Worm (Caenorhabditis elegans): ENCODE measurements around the gene gtf-2H3.

gtf-2H3 gene

ce11 chrIII:10123586-10124233 lies 3.8 kb upstream of the gtf-2H3 start, which contains the start of gene ttll-4 (continued):
- no peak for TF ChIP-seq mdl-1 (tag; optimal IDR thresholded peaks at IDR 0.05)
- no peak for TF ChIP-seq unc-30 (tag; optimal IDR thresholded peaks at IDR 0.05)
- TF ChIP-seq nhr-11 (tag; optimal IDR thresholded peaks at IDR 0.05), result no peak
- no peak for TF ChIP-seq elt-3 (tag; optimal IDR thresholded peaks at IDR 0.05)
- no peak for TF ChIP-seq zip-4 (GFP tag; optimal IDR thresholded peaks at IDR 0.05)
- peak; percentile 58 for TF ChIP-seq snu-23 (GFP tag; optimal IDR thresholded peaks at IDR 0.05)
- no peak for TF ChIP-seq ces-1 (GFP tag; optimal IDR thresholded peaks at IDR 0.05)
- TF ChIP-seq lin-13 (GFP tag; optimal IDR thresholded peaks at IDR 0.05), result peak; percentile 53
- TF ChIP-seq pag-3 (tag; optimal IDR thresholded peaks at IDR 0.05; ENCODE audit: borderline replicate concordance, insufficient read depth), result no peak
- no peak for TF ChIP-seq alr-1 (tag; optimal IDR thresholded peaks at IDR 0.05; ENCODE audit: borderline replicate concordance)
- peak; percentile 72 for TF ChIP-seq unc-86 (tag; optimal IDR thresholded peaks at IDR 0.05)
- peak; percentile 64 for TF ChIP-seq lin-15B (tag; optimal IDR thresholded peaks at IDR 0.05)
- no peak for TF ChIP-seq elt-2 (tag; optimal IDR thresholded peaks at IDR 0.05)
- no peak for TF ChIP-seq nhr-84 (tag; optimal IDR thresholded peaks at IDR 0.05)
- TF ChIP-seq Y116A8C.19 (tag; optimal IDR thresholded peaks at IDR 0.05; ENCODE audit: borderline replicate concordance), result no peak
- peak; percentile 58; the same call in 1 of the 2 replicates for TF ChIP-seq mab-9 (GFP tag; IDR thresholded peaks at IDR 0.05)
- TF ChIP-seq mep-1 (tag; optimal IDR thresholded peaks at IDR 0.05), result no peak
- TF ChIP-seq sup-37 (GFP tag; optimal IDR thresholded peaks at IDR 0.05), result no peak
- no peak for TF ChIP-seq pqm-1 (tag; optimal IDR thresholded peaks at IDR 0.05)
- TF ChIP-seq tbx-2 (tag; optimal IDR thresholded peaks at IDR 0.05), result peak; percentile 59
- TF ChIP-seq ceh-88 (GFP tag; IDR thresholded peaks at IDR 0.05), result peak; percentile 35; the same call in 1 of the 2 replicates
- TF ChIP-seq nhr-12 (tag; optimal IDR thresholded peaks at IDR 0.05), result no peak
- no peak for TF ChIP-seq C16A3.4 (tag; optimal IDR thresholded peaks at IDR 0.05)
- no peak for TF ChIP-seq irx-1 (tag; optimal IDR thresholded peaks at IDR 0.05)
- peak in 1 of 2 experiments; percentile 15 for TF ChIP-seq lin-35 (GFP tag; optimal IDR thresholded peaks at IDR 0.05)
- TF ChIP-seq ets-5 (GFP tag; IDR thresholded peaks at IDR 0.05), result no peak
- TF ChIP-seq efl-3 (GFP tag; optimal IDR thresholded peaks at IDR 0.05), result no peak
- no peak for TF ChIP-seq nhr-237 (tag; optimal IDR thresholded peaks at IDR 0.05)
- TF ChIP-seq vab-15 (tag; optimal IDR thresholded peaks at IDR 0.05), result peak; percentile 34
- TF ChIP-seq nhr-71 (tag; optimal IDR thresholded peaks at IDR 0.05), result peak; percentile 81
- no peak for TF ChIP-seq aha-1 (tag; optimal IDR thresholded peaks at IDR 0.05)
- peak; percentile 59 for TF ChIP-seq egl-13 (tag; optimal IDR thresholded peaks at IDR 0.05)
- TF ChIP-seq nhr-76 (tag; optimal IDR thresholded peaks at IDR 0.05), result no peak
- peak; percentile 72 for TF ChIP-seq unc-98 (GFP tag; IDR thresholded peaks at IDR 0.05)
- peak; percentile 71 for TF ChIP-seq dsc-1 (tag; optimal IDR thresholded peaks at IDR 0.05)
- TF ChIP-seq C04F5.9 (tag; optimal IDR thresholded peaks at IDR 0.05), result no peak
- no peak for TF ChIP-seq unc-130 (tag; optimal IDR thresholded peaks at IDR 0.05)
- peak; percentile 34 to 53 (median 46) for TF ChIP-seq ceh-82 (tag; optimal IDR thresholded peaks at IDR 0.05)
- TF ChIP-seq pax-3 (tag; optimal IDR thresholded peaks at IDR 0.05), result peak; percentile 29
- TF ChIP-seq grh-1 (GFP tag; IDR thresholded peaks at IDR 0.05), result no peak
- TF ChIP-seq F16B12.6 (tag; optimal IDR thresholded peaks at IDR 0.05), result no peak
- TF ChIP-seq lsy-2 (tag; optimal IDR thresholded peaks at IDR 0.05), result peak; percentile 43 to 55
- TF ChIP-seq hlh-4 (tag; optimal IDR thresholded peaks at IDR 0.05), result no peak
- TF ChIP-seq ztf-4 (tag; optimal IDR thresholded peaks at IDR 0.05), result no peak
- TF ChIP-seq nhr-20 (tag; optimal IDR thresholded peaks at IDR 0.05), result peak; percentile 36
- no peak for TF ChIP-seq ceh-63 (GFP tag; optimal IDR thresholded peaks at IDR 0.05)
- TF ChIP-seq mef-2 (tag; optimal IDR thresholded peaks at IDR 0.05), result no peak
- TF ChIP-seq isw-1 (GFP tag; IDR thresholded peaks at IDR 0.05), result peak; percentile 78
- no peak for TF ChIP-seq zag-1 (tag; optimal IDR thresholded peaks at IDR 0.05)
- peak in 1 of 2 experiments; percentile 67 for TF ChIP-seq ztf-11 (tag; optimal IDR thresholded peaks at IDR 0.05)
- TF ChIP-seq lin-14 (GFP tag; optimal IDR thresholded peaks at IDR 0.05), result peak; percentile 82
- TF ChIP-seq dpl-1 (GFP tag; optimal IDR thresholded peaks at IDR 0.05), result peak in 2 of 3 experiments; percentile 0 to 48

All from whole organism, L1 larva.